Worm (Caenorhabditis elegans) whole organism, L2 larva: Measurements from ENCODE around the gene Y41C4A.6.

Source experiments
- C34F6.9 ChIP-seq: fragments of 150-350 bp; optimal IDR thresholded peaks from 2 replicates; lab custom pipeline; 2014; ENCODE audit warnings: missing biosample characterization, missing genetic modification characterization
- F13H6.1 ChIP-seq: sonication (generic microtip); optimal IDR thresholded peaks from 2 replicates; lab custom pipeline; 2016; ENCODE audit warnings: missing genetic modification characterization, missing compliant biosample characterization
- R02D3.7 ChIP-seq: fragments of 150-350 bp; optimal IDR thresholded peaks from 2 replicates; lab custom pipeline; 2014; ENCODE audit warnings: missing biosample characterization, missing genetic modification characterization
- ZK546.5 ChIP-seq: sonication (generic microtip); optimal IDR thresholded peaks from 2 replicates; lab custom pipeline; 2017; ENCODE audit warnings: missing biosample characterization, missing genetic modification characterization
- aly-2 ChIP-seq: fragments of 150-350 bp; optimal IDR thresholded peaks from 2 replicates; lab custom pipeline; 2014; ENCODE audit warnings: missing biosample characterization, missing genetic modification characterization
- ama-1 ChIP-seq: fragments of 150-350 bp; optimal IDR thresholded peaks from 2 replicates; lab custom pipeline; 2018; ENCODE audit warnings: inconsistent platforms
- blmp-1 ChIP-seq: sonication (generic microtip); optimal IDR thresholded peaks from 2 replicates; lab custom pipeline; 2017; ENCODE audit warnings: missing genetic modification characterization, mild to moderate bottlenecking, missing compliant biosample characterization, antibody characterized with exemption, moderate library complexity; ENCODE audit not compliant: insufficient read depth
- ceh-16 ChIP-seq: fragments of 150-350 bp; optimal IDR thresholded peaks from 2 replicates; lab custom pipeline; 2014; ENCODE audit warnings: missing biosample characterization, missing genetic modification characterization
- ceh-82 ChIP-seq: fragments of 150-350 bp; optimal IDR thresholded peaks from 2 replicates; lab custom pipeline; 2014; ENCODE audit warnings: missing biosample characterization, missing genetic modification characterization
- crh-2 ChIP-seq: sonication (generic microtip); optimal IDR thresholded peaks from 2 replicates; lab custom pipeline; 2017; ENCODE audit warnings: missing biosample characterization, missing genetic modification characterization
- dmd-4 ChIP-seq: sonication (generic microtip); optimal IDR thresholded peaks from 2 replicates; lab custom pipeline; 2017; ENCODE audit warnings: missing biosample characterization, missing genetic modification characterization
- egl-27 ChIP-seq: sonication (generic microtip); optimal IDR thresholded peaks from 3 replicates; lab custom pipeline; 2017; ENCODE audit warnings: missing biosample characterization, missing genetic modification reagents, missing genetic modification characterization
- elt-1 ChIP-seq: fragments of 150-350 bp; optimal IDR thresholded peaks from 2 replicates; lab custom pipeline; 2014; ENCODE audit warnings: missing biosample characterization, missing genetic modification characterization
- fos-1 ChIP-seq: fragments of 150-350 bp; optimal IDR thresholded peaks from 2 replicates; lab custom pipeline; 2014; ENCODE audit warnings: missing biosample characterization, missing genetic modification characterization
- gmeb-1 ChIP-seq: fragments of 150-350 bp; optimal IDR thresholded peaks from 2 replicates; lab custom pipeline; 2014; ENCODE audit warnings: missing biosample characterization, missing genetic modification characterization
- lin-11 ChIP-seq: fragments of 150-350 bp; sonication (generic microtip); optimal IDR thresholded peaks from 2 replicates; lab custom pipeline; 2014; ENCODE audit warnings: missing biosample characterization, missing genetic modification characterization, inconsistent platforms, mixed read lengths
- lin-13 ChIP-seq: fragments of 150-350 bp; optimal IDR thresholded peaks from 2 replicates; lab custom pipeline; 2014; ENCODE audit warnings: missing biosample characterization, missing genetic modification reagents, missing genetic modification characterization
- lin-39 ChIP-seq: fragments of 150-350 bp; optimal IDR thresholded peaks from 2 replicates; lab custom pipeline; 2014; ENCODE audit warnings: missing biosample characterization, missing genetic modification reagents, missing genetic modification characterization
- lsy-2 ChIP-seq, 2 experiments: fragments of 150-350 bp in 1 of 2; sonication (generic microtip) in 1 of 2; optimal IDR thresholded peaks; 2 replicates each; lab custom pipeline; 2014 to 2017; ENCODE audit warnings: missing biosample characterization in 2 of 2, missing genetic modification characterization in 2 of 2
- mab-5 ChIP-seq: fragments of 150-350 bp; optimal IDR thresholded peaks from 2 replicates; lab custom pipeline; 2014; ENCODE audit warnings: missing biosample characterization, missing genetic modification characterization
- mdl-1 ChIP-seq, 2 experiments: fragments of 150-350 bp in 1 of 2; sonication (generic microtip) in 1 of 2; optimal IDR thresholded peaks; 2 replicates each; lab custom pipeline; 2017; ENCODE audit warnings: missing biosample characterization in 2 of 2, missing genetic modification characterization in 2 of 2
- nhr-10 ChIP-seq: sonication (generic microtip); optimal IDR thresholded peaks from 2 replicates; lab custom pipeline; 2017; ENCODE audit warnings: missing biosample characterization, missing genetic modification characterization
- nhr-11 ChIP-seq: fragments of 150-350 bp; optimal IDR thresholded peaks from 2 replicates; lab custom pipeline; 2014; ENCODE audit warnings: missing biosample characterization, missing genetic modification characterization
- nhr-12 ChIP-seq: fragments of 150-350 bp; optimal IDR thresholded peaks from 2 replicates; lab custom pipeline; 2014; ENCODE audit warnings: missing biosample characterization, missing genetic modification characterization
- nhr-129 ChIP-seq: fragments of 150-350 bp; optimal IDR thresholded peaks from 2 replicates; lab custom pipeline; 2014; ENCODE audit warnings: missing biosample characterization, missing genetic modification characterization
- nhr-21 ChIP-seq: fragments of 150-350 bp; optimal IDR thresholded peaks from 2 replicates; lab custom pipeline; 2014; ENCODE audit warnings: missing biosample characterization, missing genetic modification characterization
- nhr-23 ChIP-seq: fragments of 150-350 bp; optimal IDR thresholded peaks from 2 replicates; lab custom pipeline; 2014; ENCODE audit warnings: missing biosample characterization, missing genetic modification reagents, missing genetic modification characterization
- nhr-25 ChIP-seq: fragments of 150-350 bp; sonication (generic microtip); optimal IDR thresholded peaks from 3 replicates; lab custom pipeline; 2014; ENCODE audit warnings: missing biosample characterization, missing genetic modification characterization
- nhr-6 ChIP-seq: fragments of 150-350 bp; optimal IDR thresholded peaks from 2 replicates; lab custom pipeline; 2014; ENCODE audit warnings: missing biosample characterization, missing genetic modification characterization
- nhr-77 ChIP-seq: fragments of 150-350 bp; optimal IDR thresholded peaks from 2 replicates; lab custom pipeline; 2014; ENCODE audit warnings: missing biosample characterization, missing genetic modification characterization
- peb-1 ChIP-seq: fragments of 150-350 bp; optimal IDR thresholded peaks from 2 replicates; lab custom pipeline; 2014; ENCODE audit warnings: missing biosample characterization, missing genetic modification characterization
- sem-4 ChIP-seq: fragments of 150-350 bp; optimal IDR thresholded peaks from 2 replicates; lab custom pipeline; 2014; ENCODE audit warnings: missing biosample characterization, missing genetic modification reagents, missing genetic modification characterization
- skn-1 ChIP-seq: sonication (generic microtip); optimal IDR thresholded peaks from 2 replicates; lab custom pipeline; 2017; ENCODE audit warnings: missing biosample characterization, missing genetic modification characterization
- sma-3 ChIP-seq: sonication (generic microtip); optimal IDR thresholded peaks from 2 replicates; lab custom pipeline; 2016; ENCODE audit warnings: missing genetic modification reagents, missing genetic modification characterization, missing compliant biosample characterization
- sma-9 ChIP-seq, 2 experiments: fragments of 150-350 bp in 1 of 2; sonication (generic microtip) in 1 of 2; optimal IDR thresholded peaks; 2 replicates each; lab custom pipeline; 2014 to 2016; ENCODE audit warnings: missing genetic modification characterization in 2 of 2, mild to moderate bottlenecking in 1 of 2, missing biosample characterization in 1 of 2, missing compliant biosample characterization in 1 of 2, missing genetic modification reagents in 1 of 2, moderate library complexity in 1 of 2
- snpc-4 ChIP-seq: fragments of 150-350 bp; optimal IDR thresholded peaks from 2 replicates; lab custom pipeline; 2014; ENCODE audit warnings: missing biosample characterization, missing genetic modification characterization
- unc-39 ChIP-seq: fragments of 150-350 bp; optimal IDR thresholded peaks from 2 replicates; lab custom pipeline; 2014; ENCODE audit warnings: missing biosample characterization, missing genetic modification characterization
- unc-55 ChIP-seq: fragments of 150-350 bp; sonication (generic microtip); optimal IDR thresholded peaks from 3 replicates; lab custom pipeline; 2014; ENCODE audit warnings: missing biosample characterization, missing genetic modification reagents, missing genetic modification characterization
- unc-62 ChIP-seq: fragments of 150-350 bp; optimal IDR thresholded peaks from 2 replicates; lab custom pipeline; 2014; ENCODE audit warnings: missing biosample characterization, missing genetic modification reagents, missing genetic modification characterization
- zag-1 ChIP-seq: fragments of 150-350 bp; optimal IDR thresholded peaks from 2 replicates; lab custom pipeline; 2014; ENCODE audit warnings: missing biosample characterization, missing genetic modification characterization
- ztf-4 ChIP-seq: fragments of 150-350 bp; optimal IDR thresholded peaks from 2 replicates; lab custom pipeline; 2014; ENCODE audit warnings: missing biosample characterization, missing genetic modification characterization

Gene Y41C4A.6

ce11 chrIII:11696273-11696672, at the start of gene Y41C4A.6:
Y41C4A.6 (plus strand) TSS chrIII:11696573.
- no peak for TF ChIP-seq F13H6.1 (tag; lab: Kevin White, UChicago)

- TF ChIP-seq ZK546.5 (tag; lab: Kevin White, UChicago) (no peak), skn-1 (tag; lab: Kevin White, UChicago) (no peak), elt-1 (no peak), lin-11 (tag; lab: Kevin White, UChicago) (no peak), aly-2 (tag; lab: Kevin White, UChicago) (no peak), nhr-12 (no peak)
Measured at ce11 chrIII:11650152-11650551, 46.2 kb upstream of the Y41C4A.6 start, which contains the start of gene faah-6. faah-6 (plus strand) TSS chrIII:11650452.

ce11 chrIII:11651430-11651829, 44.9 kb upstream of the Y41C4A.6 start:
- TF ChIP-seq ceh-16 (tag; lab: Kevin White, UChicago), result no peak
- TF ChIP-seq unc-39, result no peak

ce11 chrIII:11656389-11656788, 40.0 kb upstream of the Y41C4A.6 start:
- TF ChIP-seq nhr-77 (no peak), ZK546.5 (tag; lab: Kevin White, UChicago) (no peak), nhr-10 (tag; lab: Kevin White, UChicago) (no peak), sem-4 (tag; lab: Kevin White, UChicago) (no peak), lin-39 (tag; lab: Kevin White, UChicago) (no peak), peb-1 (tag; lab: Kevin White, UChicago) (no peak), F13H6.1 (tag; lab: Kevin White, UChicago) (no peak), mab-5 (tag; lab: Kevin White, UChicago) (no peak), aly-2 (tag; lab: Kevin White, UChicago) (no peak), ztf-4 (tag; lab: Kevin White, UChicago) (no peak), ama-1 (lab: Kevin White, UChicago) (no peak), mdl-1 (tag; optimal IDR thresholded peaks at IDR 0.05; lab: Kevin White, UChicago) (no peak), nhr-6 (tag; lab: Kevin White, UChicago) (no peak), unc-39 (no peak), blmp-1 (tag; lab: Kevin White, UChicago) (no peak), ceh-82 (tag; lab: Kevin White, UChicago) (no peak), nhr-129 (tag; lab: Kevin White, UChicago) (no peak), nhr-12 (no peak)
- TF ChIP-seq, all 48 proteins: peak for 0

- no peak for TF ChIP-seq nhr-23 (tag; lab: Kevin White, UChicago)
- peak; percentile 46 for TF ChIP-seq nhr-21 (tag; lab: Kevin White, UChicago)
- peak; percentile 89 for TF ChIP-seq crh-2 (tag; lab: Kevin White, UChicago)
- TF ChIP-seq ceh-16 (tag; lab: Kevin White, UChicago), result no peak
- no peak for TF ChIP-seq nhr-77
- TF ChIP-seq C34F6.9 (tag; lab: Kevin White, UChicago), result peak; percentile 91
- peak; percentile 33 for TF ChIP-seq blmp-1 (tag; lab: Kevin White, UChicago)
- peak; percentile 75 for TF ChIP-seq unc-55 (GFP tag; lab: Kevin White, UChicago)
- TF ChIP-seq zag-1 (tag; lab: Kevin White, UChicago), result peak; percentile 30
- TF ChIP-seq lin-11 (tag; lab: Kevin White, UChicago), result peak; percentile 21
- TF ChIP-seq nhr-129 (tag; lab: Kevin White, UChicago), result peak; percentile 69
- TF ChIP-seq peb-1 (tag; lab: Kevin White, UChicago), result no peak
- TF ChIP-seq skn-1 (tag; lab: Kevin White, UChicago), result no peak
- TF ChIP-seq nhr-11 (tag; lab: Kevin White, UChicago), result no peak
- no peak for TF ChIP-seq unc-62
- peak; percentile 78 for TF ChIP-seq mab-5 (tag; lab: Kevin White, UChicago)
- TF ChIP-seq egl-27 (tag; lab: Kevin White, UChicago), result peak; percentile 66
- TF ChIP-seq fos-1 (tag; lab: Kevin White, UChicago), result peak; percentile 45
- TF ChIP-seq ztf-4 (tag; lab: Kevin White, UChicago), result peak; percentile 68
- peak; percentile 73 for TF ChIP-seq nhr-6 (tag; lab: Kevin White, UChicago)
- peak; percentile 86 for TF ChIP-seq gmeb-1 (tag; lab: Kevin White, UChicago)
- no peak for TF ChIP-seq R02D3.7 (tag; lab: Kevin White, UChicago)
- TF ChIP-seq lsy-2 (tag; optimal IDR thresholded peaks at IDR 0.05; lab: Kevin White, UChicago), result peak; percentile 76 to 89
- TF ChIP-seq F13H6.1 (tag; lab: Kevin White, UChicago), result peak; percentile 76
- TF ChIP-seq mdl-1 (tag; optimal IDR thresholded peaks at IDR 0.05; lab: Kevin White, UChicago), result peak in 1 of 2 experiments; percentile 56
- peak; percentile 80 for TF ChIP-seq nhr-25 (tag; lab: Kevin White, UChicago)
- TF ChIP-seq snpc-4 (tag; lab: Kevin White, UChicago), result peak; percentile 46
- peak; percentile 71 for TF ChIP-seq nhr-10 (tag; lab: Kevin White, UChicago)
- TF ChIP-seq ZK546.5 (tag; lab: Kevin White, UChicago), result no peak
- peak; percentile 23 for TF ChIP-seq ceh-82 (tag; lab: Kevin White, UChicago)
- TF ChIP-seq sem-4 (tag; lab: Kevin White, UChicago), result peak; percentile 90
- no peak for TF ChIP-seq aly-2 (tag; lab: Kevin White, UChicago)
- TF ChIP-seq lin-13 (GFP tag; lab: Kevin White, UChicago), result peak; percentile 78
- peak; percentile 84 for TF ChIP-seq sma-9 (GFP tag; optimal IDR thresholded peaks at IDR 0.05; lab: Kevin White, UChicago)
- TF ChIP-seq sma-9 (tag; optimal IDR thresholded peaks at IDR 0.05; lab: Kevin White, UChicago), result no peak
- no peak for TF ChIP-seq dmd-4 (tag; lab: Kevin White, UChicago)
- peak; percentile 60 for TF ChIP-seq sma-3
Measured at ce11 chrIII:11657185-11657817, 39.1 kb upstream of the Y41C4A.6 start, which contains the start of gene crh-1. crh-1 (plus strand) TSS chrIII:11657767.
